Fruit fly (Drosophila melanogaster) whole organism, adult: ENCODE measurements around the gene CG32204.

ENCODE experiments used
- CG11617 ChIP-seq: fragments of 200-800 bp; sonication (Bioruptor generic); optimal IDR thresholded peaks from 2 replicates; lab custom pipeline; 2017; ENCODE audit warnings: mild to moderate bottlenecking, missing biosample characterization, missing genetic modification reagents, missing genetic modification characterization
- CG12768 ChIP-seq: fragments of 200-800 bp; sonication (Bioruptor generic); optimal IDR thresholded peaks from 2 replicates; lab custom pipeline; 2017; ENCODE audit warnings: missing biosample characterization, missing genetic modification characterization, mild to moderate bottlenecking, moderate library complexity, missing genetic modification reagents
- CG14711 ChIP-seq: fragments of 200-800 bp; sonication (Bioruptor generic); optimal IDR thresholded peaks from 2 replicates; lab custom pipeline; 2018; ENCODE audit warnings: missing biosample characterization, mild to moderate bottlenecking, missing genetic modification characterization, moderate library complexity
- CG1620 ChIP-seq: fragments of 200-800 bp; sonication (Bioruptor generic); optimal IDR thresholded peaks from 2 replicates; lab custom pipeline; 2016; ENCODE audit warnings: missing biosample characterization, missing genetic modification characterization
- CG7045 ChIP-seq: fragments of 200-800 bp; sonication (Bioruptor generic); optimal IDR thresholded peaks from 2 replicates; lab custom pipeline; 2017; ENCODE audit warnings: missing biosample characterization, mild to moderate bottlenecking, missing genetic modification characterization
- Clk ChIP-seq: fragments of 200-800 bp; sonication (Bioruptor generic); optimal IDR thresholded peaks from 2 replicates; lab custom pipeline; 2017; ENCODE audit warnings: missing biosample characterization, missing genetic modification characterization
- Crg-1 ChIP-seq: fragments of 200-800 bp; sonication (Bioruptor generic); optimal IDR thresholded peaks from 2 replicates; lab custom pipeline; 2016; ENCODE audit warnings: missing biosample characterization, missing genetic modification characterization
- Hr96 ChIP-seq: fragments of 200-800 bp; sonication (Bioruptor generic); optimal IDR thresholded peaks from 2 replicates; lab custom pipeline; 2016; ENCODE audit warnings: missing biosample characterization, missing genetic modification characterization
- cnc ChIP-seq, 2 experiments: fragments of >200 bp; optimal IDR thresholded peaks; 2 replicates each; lab custom pipeline; 2017
- kay ChIP-seq: fragments of 200-800 bp; sonication (Bioruptor generic); peaks from one replicate; lab custom pipeline; 2016; ENCODE audit warnings: missing biosample characterization, missing genetic modification characterization, borderline replicate concordance
- tj ChIP-seq: fragments of 200-800 bp; sonication (Bioruptor generic); optimal IDR thresholded peaks from 3 replicates; lab custom pipeline; 2017; ENCODE audit warnings: missing biosample characterization, mild to moderate bottlenecking, missing genetic modification characterization, moderate library complexity

DNA sequence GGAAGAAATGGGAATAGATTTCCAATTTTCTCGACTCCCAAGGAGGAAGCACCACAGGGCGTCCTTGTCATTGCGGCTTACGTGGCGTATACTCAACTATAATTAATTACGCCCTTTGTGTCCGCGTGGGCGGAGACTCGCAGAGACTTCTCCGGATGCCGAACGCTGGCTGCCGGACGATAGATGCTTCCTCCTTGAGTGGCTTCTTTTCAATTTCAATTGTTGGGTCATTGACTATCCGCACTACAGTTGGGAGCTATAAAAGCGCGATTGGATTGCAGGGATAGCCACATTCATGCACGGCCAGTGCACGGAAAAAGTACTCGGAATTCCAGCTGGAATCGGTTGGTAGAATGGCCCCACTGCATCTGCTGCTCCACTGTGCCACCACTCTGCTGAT lies 38.8 kb upstream of the CG32204 start, which contains the start of gene CG14075:
- TF ChIP-seq Clk (no peak), CG14711 (no peak), cnc (optimal IDR thresholded peaks at IDR 0.05; lab: Kevin White, UChicago) (no peak), CG11617 (GFP tag; lab: Kevin White, UChicago) (no peak), CG12768 (GFP tag; lab: Kevin White, UChicago) (no peak), CG1620 (GFP tag; lab: Kevin White, UChicago) (no peak), Crg-1 (no peak), kay (GFP tag; lab: Kevin White, UChicago) (no peak), CG7045 (GFP tag; lab: Kevin White, UChicago) (no peak), tj (GFP tag; lab: Kevin White, UChicago) (no peak), Hr96 (no peak)
